Fruit fly (Drosophila melanogaster) whole organism, larva: ENCODE data around the gene Dci.
"Not testable (repeated sequence)": the region's sequence is repeated elsewhere in the genome, so short reads cannot be mapped to it uniquely, and the experiment has no call there.

Experiments used
- noc ChIP-seq: fragments of 200-800 bp; sonication (Bioruptor generic); optimal IDR thresholded peaks from 3 replicates; lab custom pipeline; 2019; ENCODE audit warnings: missing biosample characterization, mild to moderate bottlenecking, missing genetic modification characterization, moderate library complexity

Dci gene

dm6 chr3L:843626-844025, 7.5 kb upstream of the Dci start, which contains the start of gene Cep290:
TSS of gene Cep290 (plus strand) at chr3L:843926.
- TF ChIP-seq noc (tag; lab: Kevin White, UChicago) = no peak

DNA sequence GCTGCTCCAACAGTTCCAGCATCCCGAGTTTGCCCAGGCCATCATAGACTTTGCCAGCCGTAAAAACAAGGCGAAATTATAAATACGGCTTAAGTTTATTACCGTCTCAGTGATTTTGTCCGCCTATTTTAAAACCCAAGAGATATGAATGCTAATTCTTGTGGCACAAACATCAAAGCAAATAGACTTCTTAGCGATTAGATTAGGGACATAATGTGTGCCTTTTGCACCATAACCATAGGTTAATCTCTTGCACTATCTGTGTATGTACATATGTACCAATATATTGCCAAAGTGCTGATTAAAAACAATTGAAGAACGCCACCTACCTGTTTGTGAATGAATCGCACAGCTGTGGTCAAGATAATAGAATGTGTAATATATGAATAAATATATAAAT, 1.1 kb downstream of the Dci start:
- peak; percentile 66 for TF ChIP-seq noc (tag; lab: Kevin White, UChicago)

DNA sequence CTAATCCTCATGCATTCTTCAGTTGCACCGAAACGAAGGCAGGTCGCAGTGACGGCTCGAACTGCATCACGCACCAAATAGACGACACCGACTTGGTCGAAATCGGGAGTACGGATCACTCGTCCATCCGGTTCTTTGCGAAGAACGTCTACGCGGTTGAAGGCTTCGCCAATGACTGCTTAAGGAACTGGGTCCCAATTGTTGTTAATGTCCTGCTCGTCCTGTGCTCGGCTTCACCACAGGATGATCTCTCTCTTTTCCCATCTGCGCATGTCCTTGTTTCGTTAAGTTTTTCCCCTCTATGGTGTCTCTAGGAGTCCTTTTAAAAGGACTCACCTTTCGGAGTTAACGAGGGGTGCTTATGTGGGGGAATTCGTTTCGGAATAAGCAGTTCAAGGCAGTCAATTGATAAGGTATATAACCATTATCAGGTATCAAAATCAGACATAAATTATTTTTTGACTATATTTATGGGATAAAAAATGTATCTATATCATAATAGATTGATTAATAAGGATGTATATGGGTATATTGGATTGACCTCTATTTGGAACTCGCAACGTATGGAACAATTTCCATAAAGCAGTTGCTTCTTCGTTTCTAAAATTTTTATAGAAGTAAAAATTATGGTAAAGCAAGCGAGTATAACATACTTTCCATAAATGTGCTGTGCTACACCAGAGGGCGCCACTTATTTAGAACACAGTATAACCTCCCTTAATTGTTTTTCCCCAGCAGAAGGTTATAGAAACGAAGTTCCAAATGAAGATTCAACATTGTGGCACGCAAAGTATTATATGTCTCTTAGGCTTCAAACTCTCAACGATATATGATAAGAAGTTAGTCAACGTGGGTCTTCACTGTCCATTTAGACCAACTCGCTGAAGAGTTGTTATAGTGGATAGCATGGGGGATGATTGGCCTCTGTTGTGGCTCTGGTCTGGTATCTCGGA, 6.2 kb downstream of the Dci start, which contains the start of gene dpr20:
TSS of gene dpr20 (minus strand) at position 186 of the 953 bp plus-strand sequence.
- TF ChIP-seq noc (tag; lab: Kevin White, UChicago) = peak; percentile 14

dm6 chr3L:865096-865495, 13.9 kb downstream of the Dci start, which contains the start of gene CG12502:
TSS of gene CG12502 (plus strand) at chr3L:865396.
- not testable (repeated sequence) for TF ChIP-seq noc (tag; lab: Kevin White, UChicago)

- TF ChIP-seq noc (tag; lab: Kevin White, UChicago) = no peak
Observed at dm6 chr3L:868800-869199, 17.7 kb downstream of the Dci start.

DNA sequence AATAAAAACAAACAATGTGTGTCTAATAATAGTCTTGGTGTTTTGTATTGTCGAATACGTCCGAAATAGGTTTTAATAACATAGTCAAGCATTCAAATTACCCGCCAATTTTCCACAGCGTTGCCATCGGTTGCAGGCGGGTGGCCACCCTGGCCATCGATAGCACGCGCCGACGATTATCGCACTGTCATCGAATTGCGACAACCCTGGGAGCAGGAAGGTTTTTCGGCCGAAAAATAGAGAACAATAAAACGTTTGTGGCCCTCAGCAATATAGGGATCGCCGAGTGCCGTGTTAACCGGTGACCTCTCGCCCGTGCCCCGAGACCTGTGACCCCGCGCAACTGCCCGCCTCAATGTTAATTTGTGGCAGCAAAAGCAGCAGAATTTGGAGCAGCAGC, 20.6 kb downstream of the Dci start, which contains the start of gene Usp10:
TSS of gene Usp10 (plus strand) at position 187 of the 400 bp plus-strand sequence.
- TF ChIP-seq noc (tag; lab: Kevin White, UChicago) = no peak

dm6 chr3L:872389-872972, 21.3 kb downstream of the Dci start:
- no peak for TF ChIP-seq noc (tag; lab: Kevin White, UChicago)

DNA sequence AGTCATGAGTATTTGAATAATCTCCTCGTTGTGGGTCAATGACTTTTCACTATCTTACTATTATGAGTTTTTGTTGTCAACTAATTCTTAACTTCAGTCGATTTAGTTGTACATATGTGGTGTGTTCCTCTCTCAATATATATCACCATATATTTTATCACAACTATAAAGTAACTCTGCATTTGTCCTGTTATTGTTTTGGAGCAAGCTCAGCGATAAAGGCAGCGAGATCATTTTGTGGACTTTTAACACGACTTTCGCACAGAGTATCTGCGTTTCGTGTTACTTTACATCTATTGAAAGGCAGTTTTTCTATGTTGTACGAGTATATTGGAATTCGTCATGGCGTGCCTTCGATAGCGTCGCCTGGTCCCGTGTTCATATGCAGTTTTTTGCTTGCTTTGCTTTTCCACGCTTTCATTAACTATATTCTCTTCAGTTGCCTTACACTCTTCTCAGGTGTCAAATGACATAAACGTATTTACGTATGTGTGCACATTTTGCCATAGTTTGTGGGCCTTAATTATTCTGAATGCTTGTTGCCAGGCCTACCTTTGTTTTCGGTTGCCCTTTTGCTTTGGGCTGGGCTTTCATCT, 24.4 kb downstream of the Dci start:
- peak; percentile 17 for TF ChIP-seq noc (tag; lab: Kevin White, UChicago)

DNA sequence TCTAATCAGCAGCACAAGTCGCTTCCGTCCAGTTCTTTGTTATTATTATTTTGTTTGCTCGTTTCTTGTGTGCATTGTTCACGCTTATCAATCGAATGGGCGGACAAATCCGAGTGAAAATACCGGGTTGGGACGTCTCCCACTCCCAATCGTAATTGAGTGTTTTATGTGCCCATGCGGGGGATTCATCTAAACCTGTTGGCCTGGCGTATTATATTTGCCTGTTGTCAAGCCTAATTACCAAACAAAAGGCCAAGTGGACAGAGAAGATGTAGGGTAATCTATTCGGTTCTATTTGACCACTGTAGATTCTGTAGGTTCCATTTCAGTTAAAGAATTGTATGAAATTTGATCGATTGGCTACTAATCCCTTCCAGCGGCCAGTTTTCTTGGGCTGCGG, 24.9 kb downstream of the Dci start:
- no peak for TF ChIP-seq noc (tag; lab: Kevin White, UChicago)

dm6 chr3L:876656-877055, 25.5 kb downstream of the Dci start:
- peak; percentile 28 for TF ChIP-seq noc (tag; lab: Kevin White, UChicago)

DNA sequence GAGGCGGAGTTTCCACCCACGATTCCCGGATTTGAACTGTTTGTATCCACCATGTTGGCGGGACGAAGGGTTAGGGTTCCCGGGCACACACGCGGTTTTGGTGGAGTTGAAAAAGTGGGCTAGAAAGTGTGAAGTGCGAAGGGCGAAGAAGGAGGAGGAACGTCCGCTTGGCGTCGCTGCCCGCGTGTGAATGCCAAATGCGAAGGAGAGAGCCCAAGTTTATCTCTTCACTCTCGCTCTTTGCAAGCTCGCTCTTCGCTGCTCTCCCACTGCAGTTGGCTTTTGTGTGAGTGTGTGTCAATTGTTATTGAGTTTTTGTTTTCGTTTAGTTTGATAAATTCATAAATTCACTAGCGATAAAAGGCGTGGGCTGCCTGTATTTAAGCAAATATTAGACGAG, 29.7 kb downstream of the Dci start:
- no peak for TF ChIP-seq noc (tag; lab: Kevin White, UChicago)

- TF ChIP-seq noc (tag; lab: Kevin White, UChicago) = no peak
Observed at dm6 chr3L:881496-882235, 30.5 kb downstream of the Dci start, which contains the start of gene CG13907. TSS of gene CG13907 (minus strand) at chr3L:882013.

DNA sequence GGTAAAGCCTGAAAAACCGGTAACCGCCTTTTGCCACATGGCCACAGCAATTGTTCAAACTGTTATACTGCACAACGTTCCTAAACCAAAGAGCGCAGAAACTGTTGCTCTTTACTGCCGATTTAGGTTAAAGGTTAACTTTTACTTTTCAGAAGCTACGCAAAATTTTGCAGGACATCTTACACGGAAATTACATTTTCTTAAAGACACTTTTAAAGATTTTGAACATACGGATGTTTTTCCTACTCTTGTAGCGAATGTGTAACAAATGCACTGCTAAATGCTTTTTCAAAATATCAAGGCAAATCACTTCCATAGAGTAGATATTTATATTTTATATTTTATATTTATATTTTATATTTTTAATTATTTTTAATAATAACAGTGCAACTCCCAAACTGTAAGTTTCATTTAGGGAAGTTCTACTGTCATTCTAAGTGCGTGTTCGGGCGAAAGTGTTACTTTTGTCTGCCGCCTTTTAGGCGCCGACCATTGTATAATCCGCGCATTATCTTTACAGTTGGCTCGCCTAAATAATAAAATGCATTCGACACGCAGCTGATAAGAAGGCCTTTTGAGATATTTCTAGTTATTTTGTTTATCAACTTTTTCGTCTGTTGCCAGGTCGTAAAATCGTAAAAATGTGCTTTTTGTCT, 31.2 kb downstream of the Dci start:
- TF ChIP-seq noc (tag; lab: Kevin White, UChicago) = no peak

DNA sequence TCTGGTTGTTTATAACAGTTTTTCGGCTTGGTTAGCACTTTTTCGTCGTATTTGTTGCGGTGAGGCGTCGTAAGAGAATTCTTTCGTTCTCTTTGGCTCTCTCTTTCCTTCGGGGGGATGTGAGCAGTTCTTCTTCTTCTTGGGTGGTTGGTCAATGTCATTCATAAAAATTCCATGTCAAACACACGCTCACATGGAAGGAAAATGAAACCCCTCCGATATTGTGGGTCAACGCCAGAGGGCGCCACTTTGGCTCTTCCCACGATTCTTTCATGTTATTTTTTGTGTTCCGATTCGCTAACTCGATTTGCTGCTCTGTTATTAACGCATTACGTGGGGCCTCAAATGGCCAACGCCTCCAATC, 31.7 kb downstream of the Dci start:
- TF ChIP-seq noc (tag; lab: Kevin White, UChicago) = no peak

DNA sequence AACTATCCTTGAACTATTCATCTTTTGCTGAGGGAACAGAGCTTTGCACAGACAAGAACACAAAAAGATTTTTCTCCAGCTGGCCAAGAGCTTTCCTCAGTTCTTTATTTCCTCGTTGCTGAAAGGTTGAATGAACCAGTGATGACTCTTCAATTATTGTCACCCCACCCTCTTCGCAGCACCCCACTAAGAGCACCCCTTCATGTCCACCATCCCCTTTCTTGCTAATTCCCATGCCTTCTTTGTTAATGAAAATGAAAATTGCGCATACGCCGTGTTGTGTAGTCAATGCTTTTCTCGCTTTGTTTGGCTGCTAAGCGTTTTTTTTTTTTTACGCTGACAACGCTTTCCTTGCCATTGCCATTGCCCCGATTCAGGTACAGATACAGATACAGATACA, 32.6 kb downstream of the Dci start:
- TF ChIP-seq noc (tag; lab: Kevin White, UChicago) = no peak
